Fruit fly (Drosophila melanogaster) whole organism, embryonic: ENCODE data around the gene srl.

Experiments
- Asciz ChIP-seq: fragments of 200-800 bp; sonication (Bioruptor generic); optimal IDR thresholded peaks from 2 replicates; lab custom pipeline; 2017; ENCODE audit warnings: missing biosample characterization, mild to moderate bottlenecking, missing genetic modification characterization, missing genetic modification reagents
- Bgb ChIP-seq: fragments of 200-800 bp; sonication (Bioruptor generic); IDR thresholded peaks from 2 replicates; pipeline ENCODE4 v1.3.6; 2022; ENCODE audit warnings: missing biosample characterization, missing genetic modification characterization; ENCODE audit not compliant: partially characterized antibody
- CG10209 ChIP-seq: fragments of 200-800 bp; sonication (Bioruptor generic); optimal IDR thresholded peaks from 3 replicates; lab custom pipeline; 2017; ENCODE audit warnings: missing biosample characterization, mild to moderate bottlenecking, missing genetic modification characterization, missing genetic modification reagents
- CG10431 ChIP-seq: fragments of 200-800 bp; sonication (Bioruptor generic); optimal IDR thresholded peaks from 3 replicates; lab custom pipeline; 2018; ENCODE audit warnings: missing biosample characterization, mild to moderate bottlenecking, missing genetic modification characterization
- CG10654 ChIP-seq: fragments of 200-800 bp; sonication (Bioruptor generic); optimal IDR thresholded peaks from 2 replicates; lab custom pipeline; 2016; ENCODE audit warnings: missing biosample characterization, missing genetic modification characterization
- CG10979 ChIP-seq: fragments of 200-800 bp; sonication (Bioruptor generic); optimal IDR thresholded peaks from 2 replicates; lab custom pipeline; 2018; ENCODE audit warnings: missing biosample characterization, mild to moderate bottlenecking, missing genetic modification characterization, moderate library complexity
- CG11504 ChIP-seq: fragments of 200-800 bp; sonication (Bioruptor generic); optimal IDR thresholded peaks from 3 replicates; lab custom pipeline; 2019; ENCODE audit warnings: missing biosample characterization, mild to moderate bottlenecking, missing genetic modification characterization, moderate library complexity
- CG11560 ChIP-seq: fragments of 200-800 bp; sonication (Bioruptor generic); IDR thresholded peaks from 3 replicates; pipeline ENCODE4 v1.3.6; 2022; ENCODE audit warnings: missing biosample characterization, missing genetic modification characterization
- CG1233 ChIP-seq: fragments of 200-800 bp; sonication (Bioruptor generic); optimal IDR thresholded peaks from 4 replicates; lab custom pipeline; 2018; ENCODE audit warnings: missing biosample characterization, mild to moderate bottlenecking, missing genetic modification characterization
- CG13296 ChIP-seq: fragments of 200-800 bp; sonication (Bioruptor generic); optimal IDR thresholded peaks from 3 replicates; lab custom pipeline; 2018; ENCODE audit warnings: missing biosample characterization, mild to moderate bottlenecking, missing genetic modification characterization
- CG2120 ChIP-seq: fragments of 200-800 bp; sonication (Bioruptor generic); optimal IDR thresholded peaks from 3 replicates; lab custom pipeline; 2016; ENCODE audit warnings: missing biosample characterization, missing genetic modification characterization
- CG3163 ChIP-seq: fragments of 200-800 bp; sonication (Bioruptor generic); optimal IDR thresholded peaks from 3 replicates; lab custom pipeline; 2016; ENCODE audit warnings: missing biosample characterization, missing genetic modification characterization
- CG32532 ChIP-seq: fragments of 200-800 bp; sonication (Bioruptor generic); IDR thresholded peaks from 2 replicates; pipeline ENCODE4 v1.3.6; 2022; ENCODE audit warnings: missing biosample characterization, missing genetic modification characterization
- CG4820 ChIP-seq: fragments of 200-800 bp; sonication (Bioruptor generic); optimal IDR thresholded peaks from 3 replicates; lab custom pipeline; 2016; ENCODE audit warnings: missing biosample characterization, missing genetic modification characterization
- CG8290 ChIP-seq, 3 experiments: fragments of 200-800 bp; sonication (Bioruptor generic); optimal IDR thresholded peaks; 2 replicates each; lab custom pipeline; 2016 to 2019; ENCODE audit warnings: missing biosample characterization in 3 of 3, missing genetic modification characterization in 3 of 3, mild to moderate bottlenecking in 2 of 3, moderate library complexity in 1 of 3
- Camta ChIP-seq: fragments of 200-800 bp; sonication (Bioruptor generic); optimal IDR thresholded peaks from 2 replicates; lab custom pipeline; 2016; ENCODE audit warnings: missing biosample characterization, missing genetic modification characterization
- Dfd ChIP-seq, 2 experiments: fragments of >200 bp; optimal IDR thresholded peaks; 2 replicates each; lab custom pipeline; 2017; ENCODE audit warnings: missing biosample characterization in 2 of 2, missing genetic modification characterization in 2 of 2
- Ets65A ChIP-seq: fragments of 200-800 bp; sonication (Bioruptor generic); peaks from one replicate; lab custom pipeline; 2016; ENCODE audit warnings: missing biosample characterization, missing genetic modification characterization
- Hey ChIP-seq: fragments of 200-800 bp; sonication (Bioruptor generic); optimal IDR thresholded peaks from 3 replicates; lab custom pipeline; 2018; ENCODE audit warnings: missing biosample characterization, mild to moderate bottlenecking, missing genetic modification characterization
- Hmr ChIP-seq: fragments of 200-800 bp; sonication (Bioruptor generic); optimal IDR thresholded peaks from 3 replicates; lab custom pipeline; 2017; ENCODE audit warnings: mild to moderate bottlenecking, missing biosample characterization, missing genetic modification reagents, missing genetic modification characterization
- Hr78 ChIP-seq, 2 experiments: fragments of 200-800 bp in 1 of 2; fragments of >200 bp in 1 of 2; sonication (Bioruptor generic) in 1 of 2; optimal IDR thresholded peaks; 2 replicates each; lab custom pipeline; 2017 to 2019; ENCODE audit warnings: missing biosample characterization in 2 of 2, missing genetic modification characterization in 2 of 2, mild to moderate bottlenecking in 1 of 2, moderate library complexity in 1 of 2
- Med ChIP-seq: fragments of 200-800 bp; sonication (Bioruptor generic); peaks from one replicate; lab custom pipeline; 2016; ENCODE audit warnings: missing biosample characterization, missing genetic modification characterization, mild to moderate bottlenecking, inconsistent platforms, moderate library complexity
- Neu2 ChIP-seq: fragments of 200-800 bp; sonication (Bioruptor generic); optimal IDR thresholded peaks from 3 replicates; lab custom pipeline; 2016; ENCODE audit warnings: missing biosample characterization, missing genetic modification characterization, borderline replicate concordance
- Trl ChIP-seq, 3 experiments: fragments of >200 bp in 2 of 3; fragments of 200-800 bp in 1 of 3; sonication (Bioruptor generic) in 1 of 3; optimal IDR thresholded peaks; 2 replicates in 1 of 3; 3 replicates in 2 of 3; lab custom pipeline; 2016 to 2017; ENCODE audit warnings: missing biosample characterization in 1 of 3, missing genetic modification characterization in 1 of 3
- abd-A ChIP-seq: fragments of 200-800 bp; sonication (Bioruptor generic); optimal IDR thresholded peaks from 3 replicates; lab custom pipeline; 2019; ENCODE audit warnings: missing biosample characterization, mild to moderate bottlenecking, missing genetic modification characterization, moderate library complexity
- ac ChIP-seq: fragments of 200-800 bp; sonication (Bioruptor generic); optimal IDR thresholded peaks from 3 replicates; lab custom pipeline; 2017; ENCODE audit warnings: missing biosample characterization, mild to moderate bottlenecking, missing genetic modification characterization
- crc ChIP-seq: fragments of 200-800 bp; sonication (Bioruptor generic); optimal IDR thresholded peaks from 2 replicates; lab custom pipeline; 2016; ENCODE audit warnings: missing biosample characterization, missing genetic modification characterization
- ewg ChIP-seq: fragments of 200-800 bp; sonication (Bioruptor generic); optimal IDR thresholded peaks from 3 replicates; lab custom pipeline; 2017; ENCODE audit warnings: mild to moderate bottlenecking, missing biosample characterization, missing genetic modification reagents, missing genetic modification characterization
- gsb-n ChIP-seq: fragments of 200-800 bp; sonication (Bioruptor generic); optimal IDR thresholded peaks from 3 replicates; lab custom pipeline; 2018; ENCODE audit warnings: missing biosample characterization, mild to moderate bottlenecking, missing genetic modification characterization
- jigr1 ChIP-seq: fragments of 200-800 bp; sonication (Bioruptor generic); IDR thresholded peaks from 3 replicates; pipeline ENCODE4 v1.3.6; 2022; ENCODE audit warnings: missing biosample characterization, missing genetic modification characterization
- ken ChIP-seq: fragments of 200-800 bp; sonication (Bioruptor generic); IDR thresholded peaks from 3 replicates; pipeline ENCODE4 v1.3.6; 2022; ENCODE audit warnings: missing biosample characterization, missing genetic modification characterization
- mirr ChIP-seq: fragments of 200-800 bp; sonication (Bioruptor generic); optimal IDR thresholded peaks from 3 replicates; lab custom pipeline; 2018; ENCODE audit warnings: missing biosample characterization, mild to moderate bottlenecking, missing genetic modification characterization
- nerfin-2 ChIP-seq: fragments of 200-800 bp; sonication (Bioruptor generic); IDR thresholded peaks from 2 replicates; pipeline ENCODE4 v1.3.6; 2022; ENCODE audit warnings: missing biosample characterization, missing genetic modification characterization; ENCODE audit not compliant: partially characterized antibody
- pb ChIP-seq: fragments of 200-800 bp; sonication (Bioruptor generic); optimal IDR thresholded peaks from 3 replicates; lab custom pipeline; 2016; ENCODE audit warnings: missing biosample characterization, missing genetic modification characterization
- repo ChIP-seq: fragments of 200-800 bp; sonication (Bioruptor generic); optimal IDR thresholded peaks from 2 replicates; lab custom pipeline; 2016; ENCODE audit warnings: missing biosample characterization, missing genetic modification characterization
- row ChIP-seq: fragments of 200-800 bp; sonication (Bioruptor generic); IDR thresholded peaks from 3 replicates; pipeline ENCODE4 v1.3.6; 2022; ENCODE audit warnings: missing biosample characterization, missing genetic modification characterization
- schlank ChIP-seq: fragments of 200-800 bp; sonication (Bioruptor generic); optimal IDR thresholded peaks from 2 replicates; lab custom pipeline; 2018; ENCODE audit warnings: missing biosample characterization, mild to moderate bottlenecking, missing genetic modification characterization
- sisA ChIP-seq: fragments of 200-800 bp; sonication (Bioruptor generic); IDR thresholded peaks from 2 replicates; pipeline ENCODE4 v1.3.6; 2022; ENCODE audit warnings: missing biosample characterization, missing genetic modification characterization
- slp2 ChIP-seq: fragments of 200-800 bp; sonication (Bioruptor generic); optimal IDR thresholded peaks from 2 replicates; lab custom pipeline; 2016; ENCODE audit warnings: missing biosample characterization, missing genetic modification characterization
- sna ChIP-seq: fragments of 200-800 bp; sonication (Bioruptor generic); IDR thresholded peaks from 2 replicates; pipeline ENCODE4 v1.3.6; 2022; ENCODE audit warnings: missing biosample characterization, missing genetic modification characterization; ENCODE audit not compliant: partially characterized antibody
- tgo ChIP-seq: fragments of 200-800 bp; sonication (Bioruptor generic); IDR thresholded peaks from 3 replicates; pipeline ENCODE4 v1.3.6; 2022; ENCODE audit warnings: missing biosample characterization, missing genetic modification characterization
- tin ChIP-seq: fragments of 200-800 bp; sonication (Bioruptor generic); optimal IDR thresholded peaks from 3 replicates; lab custom pipeline; 2016; ENCODE audit warnings: missing biosample characterization, missing genetic modification characterization
- trem ChIP-seq: fragments of 200-800 bp; optimal IDR thresholded peaks from 3 replicates; lab custom pipeline; 2019; ENCODE audit warnings: missing biosample characterization, mild to moderate bottlenecking, missing genetic modification characterization, moderate library complexity
- usp ChIP-seq: fragments of >200 bp; optimal IDR thresholded peaks from 2 replicates; lab custom pipeline; 2017; ENCODE audit warnings: missing biosample characterization, missing genetic modification characterization
- wdn ChIP-seq: fragments of 200-800 bp; sonication (Bioruptor generic); IDR thresholded peaks from 2 replicates; pipeline ENCODE4 v1.3.6; 2022; ENCODE audit warnings: missing biosample characterization, missing genetic modification characterization

srl gene

DNA sequence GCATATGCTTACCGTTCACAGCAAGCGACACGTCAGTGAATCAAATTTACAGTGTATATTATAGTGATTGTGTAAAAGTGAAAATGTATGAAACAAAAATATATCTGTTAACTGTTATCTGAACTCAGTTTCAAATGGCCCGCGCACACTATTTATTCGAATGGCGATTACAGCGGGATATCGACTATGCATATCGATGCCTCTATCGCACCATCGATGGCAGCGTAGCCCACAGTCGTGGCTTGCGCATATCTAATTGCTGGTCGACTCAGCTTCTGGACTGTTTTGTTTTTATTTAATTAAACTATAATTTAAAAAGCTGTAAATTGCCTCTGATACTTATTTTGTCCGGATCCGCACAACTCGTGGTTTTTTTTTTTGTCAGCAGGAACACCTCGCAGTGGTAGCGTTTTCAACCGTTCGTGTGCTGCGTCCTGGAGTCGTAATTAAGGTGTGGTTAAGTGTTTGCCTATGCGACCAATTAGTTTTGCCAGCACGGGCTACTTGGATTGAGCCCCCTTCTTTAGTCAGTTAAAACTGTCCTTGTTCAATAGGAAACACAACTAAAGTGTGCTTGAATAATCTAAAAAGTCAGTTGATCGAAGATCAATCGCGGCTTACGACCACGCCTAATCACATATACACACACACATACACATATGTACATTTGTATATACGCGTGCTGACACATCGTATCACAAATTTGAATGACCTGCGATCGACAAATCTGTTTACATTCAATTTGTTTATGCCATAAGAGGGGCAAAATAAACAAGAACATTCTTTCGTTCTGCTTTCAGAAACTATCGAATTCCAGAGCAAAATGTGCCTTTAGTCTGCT, 47.8 kb downstream of the srl start, which contains the start of gene Cont (continued):
- peak; percentile 94 for TF ChIP-seq nerfin-2 (GFP tag; lab: Robert Waterston, UW)
- TF ChIP-seq Neu2 (GFP tag; lab: Kevin White, UChicago), result peak; percentile 20
- no peak for TF ChIP-seq Dfd (GFP tag; optimal IDR thresholded peaks at IDR 0.05; lab: Kevin White, UChicago)
- peak; percentile 79 for TF ChIP-seq Med (GFP tag; lab: Kevin White, UChicago)
- no peak for TF ChIP-seq usp
- peak; percentile 25 for TF ChIP-seq CG2120 (GFP tag; lab: Kevin White, UChicago)
- TF ChIP-seq Ets65A (GFP tag; lab: Kevin White, UChicago), result no peak
- TF ChIP-seq CG11504 (tag; lab: Kevin White, UChicago), result no peak
- TF ChIP-seq ken (GFP tag; lab: Robert Waterston, UW), result no peak
- no peak for TF ChIP-seq sisA (GFP tag; lab: Robert Waterston, UW)
- TF ChIP-seq Hr78 (GFP tag; optimal IDR thresholded peaks at IDR 0.05; lab: Kevin White, UChicago), result no peak
- no peak for TF ChIP-seq CG1233 (GFP tag; lab: Kevin White, UChicago)
- peak; percentile 60 for TF ChIP-seq trem (tag; lab: Kevin White, UChicago)
- TF ChIP-seq tin (GFP tag; lab: Kevin White, UChicago), result no peak
- TF ChIP-seq CG10209 (GFP tag; lab: Kevin White, UChicago), result no peak
- TF ChIP-seq schlank, result no peak
- TF ChIP-seq pb, result no peak
- TF ChIP-seq slp2 (GFP tag; lab: Kevin White, UChicago), result no peak
- TF ChIP-seq CG10654, result no peak
- peak; percentile 86 for TF ChIP-seq sna (GFP tag; lab: Robert Waterston, UW)
- TF ChIP-seq wdn (GFP tag; lab: Robert Waterston, UW), result no peak
- no peak for TF ChIP-seq CG3163

DNA sequence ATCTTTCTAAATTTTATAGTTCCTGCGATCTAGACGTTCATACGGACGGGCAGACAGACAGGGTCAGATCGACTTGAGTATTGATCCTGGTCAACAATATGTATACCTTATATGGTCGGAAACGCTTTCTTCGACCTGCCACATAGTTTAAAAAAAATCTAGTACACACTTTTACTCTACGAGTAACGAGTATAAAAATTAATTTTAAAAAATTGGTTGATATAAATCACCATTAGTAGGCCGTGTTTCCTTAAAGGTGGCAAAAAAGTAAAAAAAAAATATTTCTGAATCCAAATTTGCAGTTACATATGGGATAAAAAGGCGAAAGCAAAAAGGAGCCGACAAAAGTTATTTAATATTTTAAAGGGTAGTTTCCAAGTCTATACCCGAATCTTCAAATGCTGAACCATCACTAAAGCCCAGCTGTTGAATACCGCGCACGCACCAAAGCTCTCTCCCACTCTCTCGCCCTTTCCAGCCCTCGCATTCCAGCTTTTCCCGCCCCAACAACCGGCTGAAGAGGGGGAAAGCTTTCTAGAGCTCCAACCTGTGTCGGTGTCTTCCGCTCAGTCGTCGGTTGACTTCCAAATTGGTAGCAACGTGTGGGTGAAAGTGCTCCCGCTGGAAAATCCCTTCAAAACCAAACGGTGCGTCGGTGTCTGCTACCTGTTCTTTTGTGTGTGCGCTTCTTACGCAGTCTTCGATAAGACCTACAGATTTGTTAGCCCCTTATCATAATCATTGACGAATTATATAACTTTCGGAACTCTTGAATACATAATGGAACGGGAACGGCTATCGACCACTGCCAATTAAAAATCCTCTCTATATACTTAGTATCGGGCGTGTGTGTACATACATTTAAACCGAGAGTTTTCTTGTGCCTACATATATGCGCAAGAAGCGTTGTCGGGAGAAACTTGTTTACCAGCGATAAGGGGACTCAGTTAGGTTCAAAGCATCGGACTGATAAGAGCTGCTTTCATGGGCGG, 50.5 kb downstream of the srl start, which contains the start of gene Sfxn1-3:
Gene Sfxn1-3 (plus strand): TSS at position 238 of the 992 bp plus-strand sequence.
- TF ChIP-seq CG11560 (tag; lab: Robert Waterston, UW) (no peak), CG13296 (GFP tag; lab: Kevin White, UChicago) (peak; percentile 60), ac (GFP tag; lab: Kevin White, UChicago) (no peak), Hey (tag; lab: Kevin White, UChicago) (peak; percentile 81), Camta (GFP tag; lab: Kevin White, UChicago) (no peak), wdn (GFP tag; lab: Robert Waterston, UW) (no peak), abd-A (tag; lab: Kevin White, UChicago) (no peak), gsb-n (tag; lab: Kevin White, UChicago) (peak; percentile 44), jigr1 (no peak), row (GFP tag; lab: Robert Waterston, UW) (peak; percentile 95), CG32532 (GFP tag; lab: Robert Waterston, UW) (peak; percentile 65), CG10431 (GFP tag; lab: Kevin White, UChicago) (no peak), tgo (GFP tag; lab: Robert Waterston, UW) (no peak), CG4820 (GFP tag; lab: Kevin White, UChicago) (no peak), repo (GFP tag; lab: Kevin White, UChicago) (no peak), Trl (optimal IDR thresholded peaks at IDR 0.05; lab: Kevin White, UChicago) (peak; percentile 62 to 79), Trl (GFP tag; optimal IDR thresholded peaks at IDR 0.05; lab: Kevin White, UChicago) (peak; percentile 80), Hmr (peak; percentile 78), ewg (GFP tag; lab: Kevin White, UChicago) (peak; percentile 91), Bgb (peak; percentile 75), mirr (GFP tag; lab: Kevin White, UChicago) (peak; percentile 85), CG10979 (tag; lab: Kevin White, UChicago) (peak; percentile 24), Asciz (peak; percentile 58), crc (GFP tag; lab: Kevin White, UChicago) (no peak), CG8290 (GFP tag; optimal IDR thresholded peaks at IDR 0.05; lab: Kevin White, UChicago) (peak; percentile 36), CG8290 (tag; optimal IDR thresholded peaks at IDR 0.05; lab: Kevin White, UChicago) (peak in 1 of 2 experiments; percentile 80)
